Worm (Caenorhabditis elegans) whole organism, young adult: Measurements from ENCODE around the gene flp-28.

Experiments used
- B0035.1 ChIP-seq: sonication (generic microtip); optimal IDR thresholded peaks from 2 replicates; lab custom pipeline; 2016; ENCODE audit warnings: missing genetic modification characterization, mild to moderate bottlenecking, missing compliant biosample characterization, missing genotype, missing genetic modification reagents
- C17E4.6 ChIP-seq: fragments of 200-800 bp; sonication (Bioruptor generic); IDR thresholded peaks from 2 replicates; pipeline ENCODE4 v1.3.6; 2022; ENCODE audit warnings: missing genetic modification reagents, missing genetic modification characterization, missing compliant biosample characterization
- D2030.7 ChIP-seq: fragments of 200-800 bp; sonication (Bioruptor generic); IDR thresholded peaks from 2 replicates; pipeline ENCODE4 v1.3.6; 2022; ENCODE audit warnings: missing genetic modification reagents, missing genetic modification characterization, missing compliant biosample characterization
- F37B4.10 ChIP-seq: fragments of 200-800 bp; sonication (Bioruptor generic); IDR thresholded peaks from 2 replicates; pipeline ENCODE4 v1.3.6; 2022; ENCODE audit warnings: missing genetic modification characterization, missing compliant biosample characterization
- F52B5.7 ChIP-seq: sonication (generic microtip); optimal IDR thresholded peaks from 2 replicates; lab custom pipeline; 2016; ENCODE audit warnings: mild to moderate bottlenecking, missing genetic modification characterization, missing compliant biosample characterization
- F57C9.4 ChIP-seq: sonication (generic microtip); optimal IDR thresholded peaks from 2 replicates; lab custom pipeline; 2017; ENCODE audit warnings: mild to moderate bottlenecking, missing genetic modification characterization, missing compliant biosample characterization
- K11D2.4 ChIP-seq: fragments of 200-800 bp; sonication (Bioruptor generic); IDR thresholded peaks from 2 replicates; pipeline ENCODE4 v1.3.6; 2022; ENCODE audit warnings: missing genetic modification reagents, missing genetic modification characterization, missing compliant biosample characterization
- Y53F4B.3 ChIP-seq: fragments of 200-800 bp; sonication (Bioruptor generic); IDR thresholded peaks from 2 replicates; pipeline ENCODE4 v1.3.6; 2022; ENCODE audit warnings: missing genetic modification reagents, missing genetic modification characterization, missing compliant biosample characterization
- Y95B8A.8 ChIP-seq: fragments of 200-800 bp; sonication (Bioruptor generic); IDR thresholded peaks from 2 replicates; pipeline ENCODE4 v1.3.6; 2022; ENCODE audit warnings: missing genetic modification reagents, missing genetic modification characterization, missing compliant biosample characterization
- ama-1 ChIP-seq, 3 experiments: fragments of 150-350 bp in 1 of 3; sonication (generic microtip) in 2 of 3; optimal IDR thresholded peaks; 2 replicates each; lab custom pipeline; 2014 to 2018; ENCODE audit warnings: missing biosample characterization in 2 of 3, missing genetic modification characterization in 2 of 3, missing genetic modification reagents in 2 of 3
- atf-7 ChIP-seq: sonication (generic microtip); optimal IDR thresholded peaks from 2 replicates; lab custom pipeline; 2017; ENCODE audit warnings: mild to moderate bottlenecking, missing genetic modification characterization, missing compliant biosample characterization
- athp-1 ChIP-seq: sonication (generic microtip); optimal IDR thresholded peaks from 2 replicates; lab custom pipeline; 2017; ENCODE audit warnings: mild to moderate bottlenecking, missing genetic modification characterization, missing compliant biosample characterization
- attf-3 ChIP-seq: fragments of 200-800 bp; sonication (Bioruptor generic); conservative IDR thresholded peaks from 2 replicates; pipeline ENCODE4 v1.3.6; 2022; ENCODE audit warnings: missing genetic modification reagents, missing genetic modification characterization, missing compliant biosample characterization
- bed-1 ChIP-seq: fragments of 200-800 bp; sonication (Bioruptor generic); IDR thresholded peaks from 2 replicates; pipeline ENCODE4 v1.3.6; 2022; ENCODE audit warnings: missing genetic modification reagents, missing genetic modification characterization, missing compliant biosample characterization
- cebp-1 ChIP-seq, 2 experiments: fragments of 200-800 bp in 1 of 2; sonication (Bioruptor generic) in 1 of 2; sonication (generic microtip) in 1 of 2; IDR thresholded peaks in 1 of 2; optimal IDR thresholded peaks in 1 of 2; 2 replicates each; pipeline versions ENCODE4 v1.3.6 to Lab custom; 2017 to 2022; ENCODE audit warnings: missing compliant biosample characterization in 2 of 2, missing genetic modification characterization in 2 of 2, mild to moderate bottlenecking in 1 of 2, missing genetic modification reagents in 1 of 2, moderate library complexity in 1 of 2
- cebp-2 ChIP-seq: fragments of 200-800 bp; sonication (Bioruptor generic); IDR thresholded peaks from 2 replicates; pipeline ENCODE4 v1.3.6; 2022; ENCODE audit warnings: missing genetic modification characterization, missing compliant biosample characterization
- ceh-27 ChIP-seq: fragments of 200-800 bp; sonication (Bioruptor generic); optimal IDR thresholded peaks from 2 replicates; lab custom pipeline; 2018; ENCODE audit warnings: mild to moderate bottlenecking, missing genetic modification characterization, moderate library complexity, missing compliant biosample characterization
- die-1 ChIP-seq: sonication (generic microtip); optimal IDR thresholded peaks from 2 replicates; lab custom pipeline; 2016; ENCODE audit warnings: missing genotype, mild to moderate bottlenecking, missing genetic modification characterization, missing compliant biosample characterization
- him-1 ChIP-seq: sonication (generic microtip); optimal IDR thresholded peaks from 2 replicates; lab custom pipeline; 2016; ENCODE audit warnings: missing genotype, missing genetic modification reagents, missing genetic modification characterization, missing compliant biosample characterization
- hsf-1 ChIP-seq: fragments of 200-800 bp; sonication (Bioruptor generic); IDR thresholded peaks from 2 replicates; pipeline ENCODE4 v1.3.6; 2022; ENCODE audit warnings: missing genetic modification reagents, missing genetic modification characterization, missing compliant biosample characterization
- lin-26 ChIP-seq: fragments of 200-800 bp; sonication (Bioruptor generic); IDR thresholded peaks from 2 replicates; pipeline ENCODE4 v1.3.6; 2022; ENCODE audit warnings: missing genetic modification reagents, missing genetic modification characterization, missing compliant biosample characterization
- lin-40 ChIP-seq: sonication (generic microtip); optimal IDR thresholded peaks from 2 replicates; lab custom pipeline; 2016; ENCODE audit warnings: missing genetic modification characterization, mild to moderate bottlenecking, missing compliant biosample characterization, missing genotype, missing genetic modification reagents
- madf-10 ChIP-seq: sonication (generic microtip); optimal IDR thresholded peaks from 2 replicates; lab custom pipeline; 2016; ENCODE audit warnings: mild to moderate bottlenecking, missing genetic modification characterization, missing compliant biosample characterization
- mxl-1 ChIP-seq: sonication (generic microtip); optimal IDR thresholded peaks from 2 replicates; lab custom pipeline; 2016; ENCODE audit warnings: missing genetic modification characterization, missing compliant biosample characterization
- nfya-1 ChIP-seq: sonication (generic microtip); optimal IDR thresholded peaks from 2 replicates; lab custom pipeline; 2017; ENCODE audit warnings: antibody characterized with exemption, missing compliant biosample characterization, missing genetic modification characterization, borderline replicate concordance; ENCODE audit not compliant: insufficient read depth
- nhr-27 ChIP-seq: fragments of 200-800 bp; sonication (Bioruptor generic); optimal IDR thresholded peaks from 2 replicates; lab custom pipeline; 2018; ENCODE audit warnings: mild to moderate bottlenecking, missing genetic modification characterization, moderate library complexity, missing compliant biosample characterization
- nhr-90 ChIP-seq: sonication (generic microtip); optimal IDR thresholded peaks from 2 replicates; lab custom pipeline; 2016; ENCODE audit warnings: missing genotype, mild to moderate bottlenecking, missing genetic modification characterization, missing compliant biosample characterization
- rcor-1 ChIP-seq: fragments of 200-800 bp; sonication (Bioruptor generic); IDR thresholded peaks from 2 replicates; pipeline ENCODE4 v1.3.6; 2022; ENCODE audit warnings: missing genetic modification reagents, missing genetic modification characterization, missing compliant biosample characterization
- rec-8 ChIP-seq, 2 experiments: sonication (generic microtip); optimal IDR thresholded peaks; 2 replicates each; lab custom pipeline; 2016; ENCODE audit warnings: mild to moderate bottlenecking in 2 of 2, missing genetic modification characterization in 2 of 2, missing genetic modification reagents in 2 of 2, missing genotype in 2 of 2, missing biosample characterization in 1 of 2, missing compliant biosample characterization in 1 of 2, moderate library complexity in 1 of 2
- repo-1 ChIP-seq: sonication (generic microtip); optimal IDR thresholded peaks from 2 replicates; lab custom pipeline; 2017; ENCODE audit warnings: mild to moderate bottlenecking, missing genetic modification characterization, missing compliant biosample characterization
- snpc-3.4 ChIP-seq: sonication (generic microtip); optimal IDR thresholded peaks from 2 replicates; lab custom pipeline; 2017; ENCODE audit warnings: missing genetic modification characterization, mild to moderate bottlenecking, missing compliant biosample characterization, antibody characterized with exemption, moderate library complexity, missing genotype, missing genetic modification reagents
- snpc-4 ChIP-seq, 5 experiments: fragments of 150-350 bp in 1 of 5; sonication (generic microtip) in 4 of 5; optimal IDR thresholded peaks; 2 replicates each; lab custom pipeline; 2014 to 2018; ENCODE audit warnings: missing genetic modification characterization in 5 of 5, missing biosample characterization in 3 of 5, antibody characterized with exemption in 2 of 5, mild to moderate bottlenecking in 2 of 5, missing compliant biosample characterization in 2 of 5, missing genotype in 2 of 5, moderate library complexity in 2 of 5, missing genetic modification reagents in 1 of 5
- somi-1 ChIP-seq: fragments of 200-800 bp; sonication (Bioruptor generic); optimal IDR thresholded peaks from 2 replicates; lab custom pipeline; 2018; ENCODE audit warnings: mild to moderate bottlenecking, missing genetic modification characterization, missing compliant biosample characterization
- tbp1 ChIP-seq: fragments of 200-800 bp; sonication (Bioruptor generic); optimal IDR thresholded peaks from 2 replicates; lab custom pipeline; 2018; ENCODE audit warnings: mild to moderate bottlenecking, missing genetic modification characterization, missing compliant biosample characterization
- tbx-9 ChIP-seq: sonication (generic microtip); optimal IDR thresholded peaks from 2 replicates; lab custom pipeline; 2016; ENCODE audit warnings: borderline replicate concordance, missing genetic modification characterization, inconsistent platforms, missing compliant biosample characterization
- unc-130 ChIP-seq: sonication (generic microtip); optimal IDR thresholded peaks from 2 replicates; lab custom pipeline; 2016; ENCODE audit warnings: missing genetic modification reagents, missing genetic modification characterization, missing compliant biosample characterization
- ztf-25 ChIP-seq: fragments of 200-800 bp; sonication (Bioruptor generic); IDR thresholded peaks from 2 replicates; pipeline ENCODE4 v1.3.6; 2022; ENCODE audit warnings: missing genetic modification reagents, missing genetic modification characterization, missing compliant biosample characterization
- ztf-26 ChIP-seq: sonication (generic microtip); optimal IDR thresholded peaks from 2 replicates; lab custom pipeline; 2017; ENCODE audit warnings: missing genetic modification characterization, missing compliant biosample characterization
- ztf-6 ChIP-seq: fragments of 200-800 bp; sonication (Bioruptor generic); IDR thresholded peaks from 2 replicates; pipeline ENCODE4 v1.3.6; 2022; ENCODE audit warnings: missing genetic modification reagents, missing genetic modification characterization, missing compliant biosample characterization

Gene flp-28

DNA sequence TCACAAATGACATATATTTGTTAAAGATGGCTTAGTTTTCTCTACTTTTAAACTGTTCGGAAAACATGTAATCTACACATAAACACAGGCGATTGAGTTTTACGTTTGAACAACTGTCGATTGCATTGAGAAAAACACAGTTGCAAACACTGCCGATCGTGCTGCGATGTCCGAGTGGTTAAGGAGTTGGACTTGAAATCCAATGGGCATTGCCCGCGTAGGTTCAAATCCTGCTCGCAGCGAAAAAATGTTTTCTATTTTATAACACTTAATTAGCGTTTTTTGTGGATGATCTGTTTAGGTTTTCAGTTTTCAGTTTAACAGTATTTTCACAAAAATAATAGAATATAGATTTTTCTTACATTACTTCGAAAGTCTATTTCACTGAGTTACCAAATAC lies 36.6 kb upstream of the flp-28 start (continued):
- TF ChIP-seq K11D2.4 (no peak), rec-8 (tag; optimal IDR thresholded peaks at IDR 0.05; lab: Kevin White, UChicago) (peak; percentile 50 to 53), ama-1 (optimal IDR thresholded peaks at IDR 0.05; lab: Kevin White, UChicago) (no peak), ama-1 (GFP tag; optimal IDR thresholded peaks at IDR 0.05; lab: Kevin White, UChicago) (peak; percentile 3 to 57), ztf-25 (GFP tag; lab: Robert Waterston, UW) (peak; percentile 75), Y53F4B.3 (GFP tag; lab: Robert Waterston, UW) (no peak), nhr-90 (tag; lab: Kevin White, UChicago) (peak; percentile 51), C17E4.6 (GFP tag; lab: Robert Waterston, UW) (no peak), lin-26 (GFP tag; lab: Robert Waterston, UW) (peak; percentile 83), F37B4.10 (GFP tag; lab: Robert Waterston, UW) (no peak), tbx-9 (no peak), mxl-1 (tag; lab: Kevin White, UChicago) (peak; percentile 63), ceh-27 (GFP tag; lab: Kevin White, UChicago) (peak; percentile 12), athp-1 (tag; lab: Kevin White, UChicago) (peak; percentile 47), somi-1 (GFP tag; lab: Kevin White, UChicago) (peak; percentile 29), nfya-1 (no peak), D2030.7 (GFP tag; lab: Robert Waterston, UW) (peak; percentile 63), lin-40 (tag; lab: Kevin White, UChicago) (no peak), snpc-3.4 (tag; lab: Kevin White, UChicago) (peak; percentile 23), Y95B8A.8 (GFP tag; lab: Robert Waterston, UW) (no peak), hsf-1 (GFP tag; lab: Robert Waterston, UW) (no peak), him-1 (peak; percentile 46), tbp1 (GFP tag; lab: Kevin White, UChicago) (peak; percentile 88), madf-10 (peak; percentile 45), die-1 (tag; lab: Kevin White, UChicago) (peak; percentile 72), atf-7 (tag; lab: Kevin White, UChicago) (no peak)

DNA sequence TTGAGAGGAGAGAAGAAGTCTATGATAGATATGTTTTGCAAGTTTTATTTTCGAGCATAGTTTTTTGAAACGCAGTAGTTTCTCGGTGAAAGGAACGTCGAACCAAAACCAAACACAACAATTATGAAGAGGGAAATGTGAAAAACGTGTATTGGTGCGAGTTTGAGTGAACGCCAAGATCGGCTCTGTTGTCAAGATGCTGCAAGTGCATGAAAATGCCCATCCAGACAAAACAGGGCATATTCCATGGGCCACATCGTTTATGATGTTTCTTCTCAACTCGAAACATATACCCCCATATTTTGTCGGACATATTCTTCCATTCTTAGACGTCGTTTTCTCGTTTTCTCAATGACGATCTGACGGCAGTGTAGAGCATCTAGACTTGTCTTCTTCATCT lies 35.2 kb upstream of the flp-28 start:
- TF ChIP-seq cebp-1 (GFP tag; IDR thresholded peaks at IDR 0.05; lab: Robert Waterston, UW) (no peak), cebp-1 (tag; optimal IDR thresholded peaks at IDR 0.05; lab: Kevin White, UChicago) (no peak), B0035.1 (tag; lab: Kevin White, UChicago) (no peak), C17E4.6 (GFP tag; lab: Robert Waterston, UW) (no peak), rcor-1 (GFP tag; lab: Robert Waterston, UW) (no peak), snpc-4 (GFP tag; optimal IDR thresholded peaks at IDR 0.05; lab: Kevin White, UChicago) (no peak), snpc-4 (tag; optimal IDR thresholded peaks at IDR 0.05; lab: Kevin White, UChicago) (no peak), nhr-27 (no peak), F57C9.4 (no peak), athp-1 (tag; lab: Kevin White, UChicago) (no peak), ztf-26 (tag; lab: Kevin White, UChicago) (no peak), mxl-1 (tag; lab: Kevin White, UChicago) (no peak), repo-1 (no peak), F52B5.7 (tag; lab: Kevin White, UChicago) (no peak), bed-1 (GFP tag; lab: Robert Waterston, UW) (no peak), unc-130 (GFP tag; lab: Kevin White, UChicago) (no peak), ztf-6 (no peak), attf-3 (GFP tag; lab: Robert Waterston, UW) (no peak), rec-8 (tag; optimal IDR thresholded peaks at IDR 0.05; lab: Kevin White, UChicago) (no peak), cebp-2 (GFP tag; lab: Robert Waterston, UW) (no peak)
